Worm (Caenorhabditis elegans) whole organism, late embryonic: ENCODE results near the gene cbs-2.

Experiments used
- C38D4.7 ChIP-seq: fragments of 200-800 bp; sonication (Bioruptor generic); optimal IDR thresholded peaks from 2 replicates; lab custom pipeline; 2018; ENCODE audit warnings: mild to moderate bottlenecking, missing genetic modification characterization, moderate library complexity, missing compliant biosample characterization
- T23F11.4 ChIP-seq: fragments of 200-800 bp; sonication (Bioruptor generic); optimal IDR thresholded peaks from 2 replicates; lab custom pipeline; 2018; ENCODE audit warnings: mild to moderate bottlenecking, missing genetic modification characterization, missing compliant biosample characterization
- lim-6 ChIP-seq: sonication (generic microtip); optimal IDR thresholded peaks from 2 replicates; lab custom pipeline; 2016; ENCODE audit warnings: missing genetic modification characterization, missing compliant biosample characterization
- npax-4 ChIP-seq: sonication (generic microtip); optimal IDR thresholded peaks from 2 replicates; lab custom pipeline; 2016; ENCODE audit warnings: missing genetic modification characterization, missing compliant biosample characterization
- pqm-1 ChIP-seq: sonication (generic microtip); optimal IDR thresholded peaks from 2 replicates; lab custom pipeline; 2016; ENCODE audit warnings: missing genetic modification characterization, missing compliant biosample characterization
- tbx-2 ChIP-seq: sonication (generic microtip); optimal IDR thresholded peaks from 2 replicates; lab custom pipeline; 2016; ENCODE audit warnings: missing genetic modification characterization, missing compliant biosample characterization
- unc-55 ChIP-seq: sonication (generic microtip); optimal IDR thresholded peaks from 2 replicates; lab custom pipeline; 2017; ENCODE audit warnings: missing biosample characterization, missing genetic modification reagents, missing genetic modification characterization

DNA sequence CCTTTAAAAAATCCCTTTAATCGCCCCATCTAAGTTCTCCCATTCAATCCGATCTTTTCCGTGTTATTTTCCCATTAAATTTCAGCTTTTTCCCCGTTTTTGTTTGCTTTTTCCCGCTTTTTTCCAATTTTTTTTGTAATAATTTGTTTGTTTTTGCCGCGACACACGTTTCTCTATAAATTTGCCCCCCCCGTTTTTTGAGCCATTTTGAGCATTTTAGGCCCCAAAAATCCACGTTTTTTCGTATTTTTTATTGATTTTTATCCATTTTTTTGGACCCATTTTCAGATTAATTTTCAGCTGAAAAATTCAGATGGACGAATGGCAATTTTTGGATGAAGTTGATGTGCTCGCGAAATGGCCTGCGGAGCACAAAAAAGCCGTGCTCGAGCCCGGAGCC is 20.0 kb upstream of the cbs-2 start, which contains the start of gene F54A3.2:
- no peak for TF ChIP-seq pqm-1
- TF ChIP-seq lim-6 (tag; lab: Kevin White, UChicago): no peak
- TF ChIP-seq tbx-2 (tag; lab: Kevin White, UChicago): no peak
- no peak for TF ChIP-seq T23F11.4 (GFP tag; lab: Kevin White, UChicago)
- no peak for TF ChIP-seq unc-55 (GFP tag; lab: Kevin White, UChicago)
- no peak for TF ChIP-seq C38D4.7 (GFP tag; lab: Kevin White, UChicago)
- no peak for TF ChIP-seq npax-4 (tag; lab: Kevin White, UChicago)
